Worm (Caenorhabditis elegans): ENCODE measurements around the gene K03H1.13.

K03H1.13 gene

ce11 chrIII:9905307-9905706 is 44.8 kb downstream of the K03H1.13 start:
- TF ChIP-seq ztf-29 (GFP tag; IDR thresholded peaks at IDR 0.05) (no peak), T22C8.4 (GFP tag; IDR thresholded peaks at IDR 0.05) (no peak), ref-1 (GFP tag; conservative IDR thresholded peaks at IDR 0.05) (no peak), tab-1 (GFP tag; IDR thresholded peaks at IDR 0.05) (no peak), med-1 (GFP tag; optimal IDR thresholded peaks at IDR 0.05; ENCODE audit: insufficient read depth) (no peak), ztf-23 (GFP tag; IDR thresholded peaks at IDR 0.05) (no peak), cog-1 (tag; optimal IDR thresholded peaks at IDR 0.05) (no peak), flt-1 (GFP tag; IDR thresholded peaks at IDR 0.05) (no peak), klf-2 (GFP tag; conservative IDR thresholded peaks at IDR 0.05) (no peak)

ce11 chrIII:9903694-9904292 is 46.4 kb downstream of the K03H1.13 start:
- no peak for TF ChIP-seq med-1 (GFP tag; optimal IDR thresholded peaks at IDR 0.05; ENCODE audit: insufficient read depth)
- no peak for TF ChIP-seq ztf-29 (GFP tag; IDR thresholded peaks at IDR 0.05)
- no peak for TF ChIP-seq klf-2 (GFP tag; conservative IDR thresholded peaks at IDR 0.05)
- no peak for TF ChIP-seq cog-1 (tag; optimal IDR thresholded peaks at IDR 0.05)
- TF ChIP-seq flt-1 (GFP tag; IDR thresholded peaks at IDR 0.05): no peak
- TF ChIP-seq T22C8.4 (GFP tag; IDR thresholded peaks at IDR 0.05): no peak
- no peak for TF ChIP-seq tab-1 (GFP tag; IDR thresholded peaks at IDR 0.05)
- TF ChIP-seq ref-1 (GFP tag; conservative IDR thresholded peaks at IDR 0.05): no peak
- no peak for TF ChIP-seq ztf-23 (GFP tag; IDR thresholded peaks at IDR 0.05)

- TF ChIP-seq T22C8.4 (GFP tag; IDR thresholded peaks at IDR 0.05): no peak
- TF ChIP-seq cog-1 (tag; optimal IDR thresholded peaks at IDR 0.05): no peak
- TF ChIP-seq med-1 (GFP tag; optimal IDR thresholded peaks at IDR 0.05; ENCODE audit: insufficient read depth): no peak
- TF ChIP-seq ref-1 (GFP tag; conservative IDR thresholded peaks at IDR 0.05): no peak
- TF ChIP-seq ztf-29 (GFP tag; IDR thresholded peaks at IDR 0.05): no peak
- TF ChIP-seq tab-1 (GFP tag; IDR thresholded peaks at IDR 0.05): no peak
- no peak for TF ChIP-seq ztf-23 (GFP tag; IDR thresholded peaks at IDR 0.05)
- TF ChIP-seq flt-1 (GFP tag; IDR thresholded peaks at IDR 0.05): no peak
Measured at ce11 chrIII:9899720-9900119, 50.4 kb downstream of the K03H1.13 start.

Measured in whole organism, midembryonic.